Worm (Caenorhabditis elegans) whole organism, midembryonic: ENCODE results near the gene wdfy-3.

Source experiments
- T22C8.4 ChIP-seq: fragments of 200-800 bp; sonication (Bioruptor generic); IDR thresholded peaks from 2 replicates; pipeline ENCODE4 v1.3.6; 2022; ENCODE audit warnings: missing genetic modification characterization, missing compliant biosample characterization
- cog-1 ChIP-seq: sonication (generic microtip); optimal IDR thresholded peaks from 2 replicates; lab custom pipeline; 2016; ENCODE audit warnings: missing genetic modification characterization, missing compliant biosample characterization
- flt-1 ChIP-seq: fragments of 200-800 bp; sonication (Bioruptor generic); IDR thresholded peaks from 2 replicates; pipeline ENCODE4 v1.3.6; 2022; ENCODE audit warnings: missing genetic modification characterization, missing compliant biosample characterization
- klf-2 ChIP-seq: fragments of 200-800 bp; sonication (Bioruptor generic); conservative IDR thresholded peaks from 2 replicates; pipeline ENCODE4 v1.3.6; 2022; ENCODE audit warnings: missing genetic modification reagents, missing genetic modification characterization, missing compliant biosample characterization
- med-1 ChIP-seq: sonication (generic microtip); optimal IDR thresholded peaks from 2 replicates; lab custom pipeline; 2017; ENCODE audit warnings: missing genetic modification characterization, mild to moderate bottlenecking, missing compliant biosample characterization, antibody characterized with exemption, missing genetic modification reagents; ENCODE audit not compliant: insufficient read depth
- ref-1 ChIP-seq: fragments of 200-800 bp; sonication (Bioruptor generic); conservative IDR thresholded peaks from 2 replicates; pipeline ENCODE4 v1.3.6; 2022; ENCODE audit warnings: missing genetic modification reagents, missing genetic modification characterization, missing compliant biosample characterization
- tab-1 ChIP-seq: fragments of 200-800 bp; sonication (Bioruptor generic); IDR thresholded peaks from 2 replicates; pipeline ENCODE4 v1.3.6; 2022; ENCODE audit warnings: missing genetic modification characterization, missing compliant biosample characterization
- ztf-23 ChIP-seq: fragments of 200-800 bp; sonication (Bioruptor generic); IDR thresholded peaks from 2 replicates; pipeline ENCODE4 v1.3.6; 2022; ENCODE audit warnings: missing genetic modification reagents, missing genetic modification characterization, missing compliant biosample characterization
- ztf-29 ChIP-seq: fragments of 200-800 bp; sonication (Bioruptor generic); IDR thresholded peaks from 2 replicates; pipeline ENCODE4 v1.3.6; 2022; ENCODE audit warnings: missing genetic modification reagents, missing genetic modification characterization, missing compliant biosample characterization

DNA sequence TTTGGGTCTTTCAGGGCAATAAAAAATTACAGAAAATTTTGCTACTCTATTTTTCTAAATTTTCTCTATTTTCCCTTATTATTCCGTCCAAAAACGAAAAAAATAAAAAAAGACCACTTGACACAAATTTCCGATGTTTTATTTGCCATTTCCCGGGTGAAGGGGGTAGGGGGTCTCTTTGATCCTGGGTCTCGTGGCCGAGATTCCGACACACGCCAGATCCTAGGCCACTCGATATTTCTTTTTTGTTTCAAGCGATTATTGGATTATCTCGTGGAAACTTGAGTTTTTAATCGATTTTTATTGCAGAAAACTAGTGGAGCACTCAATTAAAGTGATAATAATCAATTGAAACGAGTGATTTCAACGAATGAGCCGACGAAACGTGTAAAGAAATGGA lies at the start of gene wdfy-3, which contains the start of gene C26H9A.4:
- TF ChIP-seq T22C8.4 (GFP tag; lab: Robert Waterston, UW) (no peak), tab-1 (no peak), ztf-23 (no peak), ref-1 (GFP tag; lab: Robert Waterston, UW) (no peak), klf-2 (GFP tag; lab: Robert Waterston, UW) (no peak), flt-1 (GFP tag; lab: Robert Waterston, UW) (no peak), ztf-29 (no peak), med-1 (no peak), cog-1 (tag; lab: Kevin White, UChicago) (no peak)
